Worm (Caenorhabditis elegans) whole organism, L4/young adult: ENCODE measurements around the gene phat-4.

ENCODE experiments used
- W03F9.2 ChIP-seq: fragments of 150-350 bp; optimal IDR thresholded peaks from 2 replicates; lab custom pipeline; 2014; ENCODE audit warnings: missing biosample characterization, missing genetic modification characterization
- dao-5 ChIP-seq: sonication (generic microtip); optimal IDR thresholded peaks from 2 replicates; lab custom pipeline; 2016; ENCODE audit warnings: missing genotype, missing genetic modification characterization, moderate library complexity, missing compliant biosample characterization
- him-1 ChIP-seq: sonication (generic microtip); optimal IDR thresholded peaks from 2 replicates; lab custom pipeline; 2016; ENCODE audit warnings: missing genotype, missing genetic modification reagents, missing genetic modification characterization, missing compliant biosample characterization

- TF ChIP-seq W03F9.2 (tag; lab: Kevin White, UChicago) (no peak), him-1 (no peak), dao-5 (tag; lab: Kevin White, UChicago) (no peak)
Observed at ce11 chrV:4152200-4152599, 22.5 kb downstream of the phat-4 start, which contains the start of gene Y45G5AM.6.
